Worm (Caenorhabditis elegans) whole organism, young adult: ENCODE results near the gene F44E2.9.

Experiments
- B0336.3 ChIP-seq: fragments of 200-800 bp; sonication (Bioruptor generic); IDR thresholded peaks from 2 replicates; pipeline ENCODE4 v1.3.6; 2022; ENCODE audit warnings: missing genetic modification characterization, missing compliant biosample characterization
- Y95B8A.8 ChIP-seq: fragments of 200-800 bp; sonication (Bioruptor generic); IDR thresholded peaks from 2 replicates; pipeline ENCODE4 v1.3.6; 2022; ENCODE audit warnings: missing genetic modification reagents, missing genetic modification characterization, missing compliant biosample characterization
- ceh-27 ChIP-seq: fragments of 200-800 bp; sonication (Bioruptor generic); optimal IDR thresholded peaks from 2 replicates; lab custom pipeline; 2018; ENCODE audit warnings: mild to moderate bottlenecking, missing genetic modification characterization, moderate library complexity, missing compliant biosample characterization
- him-1 ChIP-seq: sonication (generic microtip); optimal IDR thresholded peaks from 2 replicates; lab custom pipeline; 2016; ENCODE audit warnings: missing genotype, missing genetic modification reagents, missing genetic modification characterization, missing compliant biosample characterization
- let-526 ChIP-seq: fragments of 200-800 bp; sonication (Bioruptor generic); IDR thresholded peaks from 2 replicates; pipeline ENCODE4 v1.3.6; 2022; ENCODE audit warnings: missing genetic modification reagents, missing genetic modification characterization, missing compliant biosample characterization
- pha-4 ChIP-seq: fragments of 150-350 bp; sonication (generic microtip); optimal IDR thresholded peaks from 2 replicates; lab custom pipeline; 2014; ENCODE audit warnings: missing biosample characterization, missing genetic modification reagents, missing genetic modification characterization
- snpc-3.4 ChIP-seq: sonication (generic microtip); optimal IDR thresholded peaks from 2 replicates; lab custom pipeline; 2017; ENCODE audit warnings: missing genetic modification characterization, mild to moderate bottlenecking, missing compliant biosample characterization, antibody characterized with exemption, moderate library complexity, missing genotype, missing genetic modification reagents
- unc-62 ChIP-seq: fragments of 150-350 bp; optimal IDR thresholded peaks from 2 replicates; lab custom pipeline; 2014; ENCODE audit warnings: missing biosample characterization, missing genetic modification reagents, missing genetic modification characterization
- ztf-28 ChIP-seq: fragments of 200-800 bp; sonication (Bioruptor generic); IDR thresholded peaks from 2 replicates; pipeline ENCODE4 v1.3.6; 2022; ENCODE audit warnings: missing genetic modification reagents, missing genetic modification characterization, missing compliant biosample characterization

- TF ChIP-seq pha-4 (no peak), Y95B8A.8 (no peak), ceh-27 (GFP tag; lab: Kevin White, UChicago) (no peak), ztf-28 (GFP tag; lab: Robert Waterston, UW) (no peak), snpc-3.4 (no peak), unc-62 (no peak), B0336.3 (GFP tag; lab: Robert Waterston, UW) (no peak), him-1 (no peak), let-526 (GFP tag; lab: Robert Waterston, UW) (no peak)
These were observed 31.7 kb downstream of the F44E2.9 start, which contains the start of gene pat-2 for ce11 chrIII:8818599-8818998.
